Fruit fly (Drosophila melanogaster): ENCODE data around the gene nudC.

The nudC gene

dm6 chr3L:16862284-16862683, 57.5 kb downstream of the nudC start, which contains the start of gene Rh4:
Gene Rh4 (minus strand): TSS chr3L:16862517.
- TF ChIP-seq CG8478 (optimal IDR thresholded peaks at IDR 0.05): no peak
- no peak for TF ChIP-seq pan (optimal IDR thresholded peaks at IDR 0.05)
- TF ChIP-seq EcR (GFP tag; optimal IDR thresholded peaks at IDR 0.05): no peak
- no peak for TF ChIP-seq psq (optimal IDR thresholded peaks at IDR 0.05)
- TF ChIP-seq Dll (optimal IDR thresholded peaks at IDR 0.05): no peak
- TF ChIP-seq usp (GFP tag; optimal IDR thresholded peaks at IDR 0.05): no peak

dm6 chr3L:16862958-16863357, 58.2 kb downstream of the nudC start, which contains the start of gene CG9951:
Gene CG9951 (plus strand): TSS chr3L:16863164.
- TF ChIP-seq psq (optimal IDR thresholded peaks at IDR 0.05): no peak

DNA sequence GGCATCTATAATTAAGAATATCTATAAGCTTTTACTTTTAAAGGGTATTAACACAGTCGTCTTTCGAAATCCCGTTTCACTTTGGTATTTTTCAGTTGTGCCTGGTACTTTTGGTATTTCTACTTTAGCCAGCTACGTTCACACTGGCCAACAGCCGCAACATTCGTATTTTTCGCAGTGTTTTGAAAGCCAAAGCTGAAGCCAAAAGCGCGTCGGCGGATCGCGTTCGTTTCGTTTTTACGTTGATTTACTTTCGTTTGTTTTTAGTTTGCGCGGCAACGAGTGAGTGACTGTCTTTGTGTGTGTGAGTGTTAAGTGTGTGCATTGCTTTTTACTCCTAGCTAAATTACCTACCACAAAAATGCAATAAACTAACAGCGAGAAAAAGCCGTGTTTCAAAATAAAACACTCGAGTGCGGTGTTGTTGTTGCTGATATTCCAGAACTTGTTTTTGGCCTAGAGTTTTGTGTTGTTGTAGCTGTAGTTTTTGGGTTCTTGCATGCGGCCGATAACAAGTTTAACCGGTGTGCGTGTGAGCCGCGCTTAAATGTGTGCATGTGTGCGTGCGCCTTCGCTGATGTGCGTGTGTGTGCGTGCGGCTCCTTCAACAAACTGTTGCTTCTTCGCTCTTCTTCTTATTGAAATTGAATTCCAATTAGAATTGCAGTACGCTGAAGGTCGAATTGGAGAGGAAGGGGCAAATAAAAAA, 60.5 kb downstream of the nudC start, which contains the start of gene Lmpt:
Gene Lmpt, plus strand, starts transcription at position 173 of the 709 bp plus-strand sequence.
- TF ChIP-seq pan (optimal IDR thresholded peaks at IDR 0.05) (no peak), EcR (GFP tag; optimal IDR thresholded peaks at IDR 0.05) (no peak), Dll (optimal IDR thresholded peaks at IDR 0.05) (no peak), usp (GFP tag; optimal IDR thresholded peaks at IDR 0.05) (no peak), psq (optimal IDR thresholded peaks at IDR 0.05) (no peak)

DNA sequence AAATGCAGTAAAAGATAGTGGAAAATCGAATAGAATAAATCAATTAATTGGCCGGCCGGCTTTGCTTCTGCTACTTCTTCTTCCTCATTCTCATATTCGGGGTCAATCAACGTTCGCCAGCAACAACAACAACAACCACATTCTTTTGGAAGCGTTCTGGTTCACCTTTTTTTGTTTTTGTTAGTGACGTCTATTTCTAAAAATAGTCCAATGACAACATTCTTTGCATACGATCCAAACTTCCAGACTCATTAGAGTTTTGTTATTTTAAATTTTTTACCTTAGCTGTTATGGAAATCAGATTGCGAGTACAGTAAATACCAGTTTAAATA, 61.0 kb downstream of the nudC start:
- TF ChIP-seq pan (optimal IDR thresholded peaks at IDR 0.05) (no peak), CG8478 (optimal IDR thresholded peaks at IDR 0.05) (no peak), psq (optimal IDR thresholded peaks at IDR 0.05) (no peak), Dll (optimal IDR thresholded peaks at IDR 0.05) (no peak), EcR (GFP tag; optimal IDR thresholded peaks at IDR 0.05) (no peak), usp (GFP tag; optimal IDR thresholded peaks at IDR 0.05) (no peak)

DNA sequence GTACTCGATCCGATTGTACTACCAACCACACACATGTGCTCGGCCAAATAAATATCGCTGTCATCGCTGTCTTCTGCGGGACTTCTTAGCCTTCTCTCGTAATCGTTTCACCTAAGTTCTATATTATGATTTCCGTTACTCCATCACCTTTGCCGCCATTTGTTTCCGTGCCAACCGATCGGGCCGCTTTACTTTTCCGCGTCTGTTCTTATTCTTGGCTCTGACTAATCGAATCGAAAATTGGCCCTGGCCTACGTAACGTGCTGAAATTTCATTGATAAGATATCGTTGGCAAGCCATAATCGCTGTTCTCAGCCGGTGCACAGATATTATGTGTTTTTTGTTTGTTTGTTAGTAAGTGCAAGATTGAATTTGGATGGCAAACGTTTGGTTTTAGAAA, 62.4 kb downstream of the nudC start:
- TF ChIP-seq pan (optimal IDR thresholded peaks at IDR 0.05) (no peak), Dll (optimal IDR thresholded peaks at IDR 0.05) (no peak), EcR (GFP tag; optimal IDR thresholded peaks at IDR 0.05) (no peak), usp (GFP tag; optimal IDR thresholded peaks at IDR 0.05) (no peak), psq (optimal IDR thresholded peaks at IDR 0.05) (no peak), CG8478 (optimal IDR thresholded peaks at IDR 0.05) (no peak)

Data from whole organism.